Worm (Caenorhabditis elegans) whole organism, midembryonic: ENCODE data around the gene crh-1.

ENCODE experiments used
- T22C8.4 ChIP-seq: fragments of 200-800 bp; sonication (Bioruptor generic); IDR thresholded peaks from 2 replicates; pipeline ENCODE4 v1.3.6; 2022; ENCODE audit warnings: missing genetic modification characterization, missing compliant biosample characterization
- cog-1 ChIP-seq: sonication (generic microtip); optimal IDR thresholded peaks from 2 replicates; lab custom pipeline; 2016; ENCODE audit warnings: missing genetic modification characterization, missing compliant biosample characterization
- flt-1 ChIP-seq: fragments of 200-800 bp; sonication (Bioruptor generic); IDR thresholded peaks from 2 replicates; pipeline ENCODE4 v1.3.6; 2022; ENCODE audit warnings: missing genetic modification characterization, missing compliant biosample characterization
- klf-2 ChIP-seq: fragments of 200-800 bp; sonication (Bioruptor generic); conservative IDR thresholded peaks from 2 replicates; pipeline ENCODE4 v1.3.6; 2022; ENCODE audit warnings: missing genetic modification reagents, missing genetic modification characterization, missing compliant biosample characterization
- med-1 ChIP-seq: sonication (generic microtip); optimal IDR thresholded peaks from 2 replicates; lab custom pipeline; 2017; ENCODE audit warnings: missing genetic modification characterization, mild to moderate bottlenecking, missing compliant biosample characterization, antibody characterized with exemption, missing genetic modification reagents; ENCODE audit not compliant: insufficient read depth
- ref-1 ChIP-seq: fragments of 200-800 bp; sonication (Bioruptor generic); conservative IDR thresholded peaks from 2 replicates; pipeline ENCODE4 v1.3.6; 2022; ENCODE audit warnings: missing genetic modification reagents, missing genetic modification characterization, missing compliant biosample characterization
- ztf-29 ChIP-seq: fragments of 200-800 bp; sonication (Bioruptor generic); IDR thresholded peaks from 2 replicates; pipeline ENCODE4 v1.3.6; 2022; ENCODE audit warnings: missing genetic modification reagents, missing genetic modification characterization, missing compliant biosample characterization

- no peak for TF ChIP-seq ref-1 (GFP tag; lab: Robert Waterston, UW)
- no peak for TF ChIP-seq klf-2 (GFP tag; lab: Robert Waterston, UW)
- TF ChIP-seq T22C8.4 (GFP tag; lab: Robert Waterston, UW) = no peak
- TF ChIP-seq ztf-29 (GFP tag; lab: Robert Waterston, UW) = no peak
- TF ChIP-seq cog-1 (tag; lab: Kevin White, UChicago) = no peak
- TF ChIP-seq med-1 (GFP tag; lab: Kevin White, UChicago) = no peak
- no peak for TF ChIP-seq flt-1 (GFP tag; lab: Robert Waterston, UW)
Observed at ce11 chrIII:11698569-11698968, 41.0 kb downstream of the crh-1 start, which contains the start of gene Y41C4A.7.
